Worm (Caenorhabditis elegans): ENCODE data around the gene C30F2.2.
"Not testable (repeated sequence)": the region's sequence is repeated elsewhere in the genome, so short reads cannot be mapped to it uniquely, and the experiment has no call there.

Gene C30F2.2

ce11 chrX:16072595-16072994 is 12.4 kb downstream of the C30F2.2 start, which contains the start of gene col-187:
col-187 (plus strand) TSS chrX:16072895.
- no peak for TF ChIP-seq lin-32 (GFP tag; optimal IDR thresholded peaks at IDR 0.05)
- no peak for TF ChIP-seq ceh-43 (GFP tag; optimal IDR thresholded peaks at IDR 0.05)
- TF ChIP-seq nhr-28 (tag; optimal IDR thresholded peaks at IDR 0.05): no peak
- no peak for TF ChIP-seq nhr-237 (tag; optimal IDR thresholded peaks at IDR 0.05)

- peak; percentile 95 for TF ChIP-seq zip-8 (tag; optimal IDR thresholded peaks at IDR 0.05)
- no peak for TF ChIP-seq ceh-39 (tag; optimal IDR thresholded peaks at IDR 0.05)
- TF ChIP-seq nhr-237 (tag; optimal IDR thresholded peaks at IDR 0.05): no peak
These were observed 17.0 kb downstream of the C30F2.2 start for ce11 chrX:16067984-16068383.

ce11 chrX:16062385-16062784 is 22.6 kb downstream of the C30F2.2 start, which contains the start of gene T27A8.3:
T27A8.3 (plus strand) TSS chrX:16062685.
- not testable (repeated sequence) for TF ChIP-seq bed-3 (GFP tag; optimal IDR thresholded peaks at IDR 0.05); sem-2 (GFP tag; optimal IDR thresholded peaks at IDR 0.05); lin-13 (tag; optimal IDR thresholded peaks at IDR 0.05)

- TF ChIP-seq cnd-1 (tag; optimal IDR thresholded peaks at IDR 0.05) (no peak), ztf-11 (tag; optimal IDR thresholded peaks at IDR 0.05) (no peak), ceh-43 (GFP tag; optimal IDR thresholded peaks at IDR 0.05) (no peak), ces-1 (GFP tag; optimal IDR thresholded peaks at IDR 0.05) (no peak), lin-32 (GFP tag; optimal IDR thresholded peaks at IDR 0.05) (no peak), sem-2 (GFP tag; optimal IDR thresholded peaks at IDR 0.05) (no peak), sptf-1 (tag; optimal IDR thresholded peaks at IDR 0.05) (no peak), blmp-1 (tag; optimal IDR thresholded peaks at IDR 0.05) (no peak), M03D4.4 (tag; optimal IDR thresholded peaks at IDR 0.05) (no peak), elt-3 (tag; optimal IDR thresholded peaks at IDR 0.05) (no peak), ceh-39 (tag; optimal IDR thresholded peaks at IDR 0.05) (no peak), ceh-83 (GFP tag; optimal IDR thresholded peaks at IDR 0.05) (no peak), nhr-28 (tag; optimal IDR thresholded peaks at IDR 0.05) (no peak), elt-1 (tag; optimal IDR thresholded peaks at IDR 0.05; ENCODE audit: borderline replicate concordance, insufficient read depth) (no peak), hlh-1 (tag; optimal IDR thresholded peaks at IDR 0.05) (no peak), unc-62 (GFP tag; optimal IDR thresholded peaks at IDR 0.05) (no peak), ham-2 (GFP tag; optimal IDR thresholded peaks at IDR 0.05) (no peak), zip-8 (tag; optimal IDR thresholded peaks at IDR 0.05) (no peak), bed-3 (GFP tag; optimal IDR thresholded peaks at IDR 0.05) (no peak)
These were observed 26.2 kb downstream of the C30F2.2 start, which contains the start of gene T27A8.2 for ce11 chrX:16058845-16059244. T27A8.2 (minus strand) TSS chrX:16058945.

ce11 chrX:16056404-16056803 is 28.6 kb downstream of the C30F2.2 start:
- no peak for TF ChIP-seq ceh-83 (GFP tag; optimal IDR thresholded peaks at IDR 0.05)
- no peak for TF ChIP-seq ceh-43 (GFP tag; optimal IDR thresholded peaks at IDR 0.05)
- peak; percentile 83 for TF ChIP-seq pha-4 (tag; optimal IDR thresholded peaks at IDR 0.05)
- TF ChIP-seq unc-62 (GFP tag; optimal IDR thresholded peaks at IDR 0.05): peak; percentile 67
- TF ChIP-seq mep-1 (tag; optimal IDR thresholded peaks at IDR 0.05): peak; percentile 80
- no peak for TF ChIP-seq M03D4.4 (tag; optimal IDR thresholded peaks at IDR 0.05)
- TF ChIP-seq tbx-8 (GFP tag; optimal IDR thresholded peaks at IDR 0.05): no peak
- no peak for TF ChIP-seq snpc-4 (tag; optimal IDR thresholded peaks at IDR 0.05)
- no peak for TF ChIP-seq ztf-11 (tag; optimal IDR thresholded peaks at IDR 0.05)
- TF ChIP-seq hlh-1 (tag; optimal IDR thresholded peaks at IDR 0.05): peak; percentile 93
- TF ChIP-seq flh-1 (GFP tag; optimal IDR thresholded peaks at IDR 0.05): no peak
- TF ChIP-seq mab-5 (tag; optimal IDR thresholded peaks at IDR 0.05): peak; percentile 88
- peak; percentile 71 for TF ChIP-seq elt-3 (tag; optimal IDR thresholded peaks at IDR 0.05)
- TF ChIP-seq unc-120 (tag; optimal IDR thresholded peaks at IDR 0.05; ENCODE audit: poor library complexity, severe bottlenecking): peak; percentile 59
- no peak for TF ChIP-seq lin-32 (GFP tag; optimal IDR thresholded peaks at IDR 0.05)
- peak; percentile 70 for TF ChIP-seq unc-39 (tag; optimal IDR thresholded peaks at IDR 0.05)
- peak; percentile 28 for TF ChIP-seq nhr-12 (tag; optimal IDR thresholded peaks at IDR 0.05)
- TF ChIP-seq zip-8 (tag; optimal IDR thresholded peaks at IDR 0.05): no peak
- peak; percentile 5 for TF ChIP-seq mls-2 (tag; optimal IDR thresholded peaks at IDR 0.05)
- no peak for TF ChIP-seq sem-2 (GFP tag; optimal IDR thresholded peaks at IDR 0.05)
- peak; percentile 6 for TF ChIP-seq blmp-1 (tag; optimal IDR thresholded peaks at IDR 0.05)
- TF ChIP-seq ces-1 (GFP tag; optimal IDR thresholded peaks at IDR 0.05): peak; percentile 86
- no peak for TF ChIP-seq ham-2 (GFP tag; optimal IDR thresholded peaks at IDR 0.05)
- TF ChIP-seq cnd-1 (tag; optimal IDR thresholded peaks at IDR 0.05): no peak
- TF ChIP-seq lsy-2 (tag; optimal IDR thresholded peaks at IDR 0.05): peak; percentile 83
- no peak for TF ChIP-seq nhr-76 (tag; optimal IDR thresholded peaks at IDR 0.05)
- TF ChIP-seq bed-3 (GFP tag; optimal IDR thresholded peaks at IDR 0.05): no peak
- peak; percentile 80 for TF ChIP-seq lin-13 (tag; optimal IDR thresholded peaks at IDR 0.05)
- TF ChIP-seq elt-1 (tag; optimal IDR thresholded peaks at IDR 0.05; ENCODE audit: borderline replicate concordance, insufficient read depth): peak; percentile 53
- TF ChIP-seq sptf-1 (tag; optimal IDR thresholded peaks at IDR 0.05): peak; percentile 63
- peak; percentile 98 for TF ChIP-seq nhr-237 (tag; optimal IDR thresholded peaks at IDR 0.05)
- no peak for TF ChIP-seq nhr-2 (tag; optimal IDR thresholded peaks at IDR 0.05)
- no peak for TF ChIP-seq nhr-28 (tag; optimal IDR thresholded peaks at IDR 0.05)
- TF ChIP-seq ceh-39 (tag; optimal IDR thresholded peaks at IDR 0.05): peak; percentile 68
- TF ChIP-seq drap-1 (GFP tag; optimal IDR thresholded peaks at IDR 0.05): peak; percentile 75

Data from whole organism, mixed stage, embryonic.